Fruit fly (Drosophila melanogaster) whole organism, adult: Measurements from ENCODE around the gene Wbp2.

Source experiments
- CG11617 ChIP-seq: fragments of 200-800 bp; sonication (Bioruptor generic); optimal IDR thresholded peaks from 2 replicates; lab custom pipeline; 2017; ENCODE audit warnings: mild to moderate bottlenecking, missing biosample characterization, missing genetic modification reagents, missing genetic modification characterization
- CG14711 ChIP-seq: fragments of 200-800 bp; sonication (Bioruptor generic); optimal IDR thresholded peaks from 2 replicates; lab custom pipeline; 2018; ENCODE audit warnings: missing biosample characterization, mild to moderate bottlenecking, missing genetic modification characterization, moderate library complexity
- CG1620 ChIP-seq: fragments of 200-800 bp; sonication (Bioruptor generic); optimal IDR thresholded peaks from 2 replicates; lab custom pipeline; 2016; ENCODE audit warnings: missing biosample characterization, missing genetic modification characterization
- CG7045 ChIP-seq: fragments of 200-800 bp; sonication (Bioruptor generic); optimal IDR thresholded peaks from 2 replicates; lab custom pipeline; 2017; ENCODE audit warnings: missing biosample characterization, mild to moderate bottlenecking, missing genetic modification characterization
- CG7101 ChIP-seq: fragments of 200-800 bp; sonication (Bioruptor generic); optimal IDR thresholded peaks from 2 replicates; lab custom pipeline; 2018; ENCODE audit warnings: missing biosample characterization, mild to moderate bottlenecking, missing genetic modification characterization, moderate library complexity
- Crg-1 ChIP-seq: fragments of 200-800 bp; sonication (Bioruptor generic); optimal IDR thresholded peaks from 2 replicates; lab custom pipeline; 2016; ENCODE audit warnings: missing biosample characterization, missing genetic modification characterization
- Mnt ChIP-seq: fragments of 200-800 bp; sonication (Bioruptor generic); optimal IDR thresholded peaks from 2 replicates; lab custom pipeline; 2016; ENCODE audit warnings: missing biosample characterization, mild to moderate bottlenecking, missing genetic modification characterization
- bab1 ChIP-seq: fragments of 200-800 bp; sonication (Bioruptor generic); optimal IDR thresholded peaks from 3 replicates; lab custom pipeline; 2019; ENCODE audit warnings: missing biosample characterization, mild to moderate bottlenecking, missing genetic modification characterization, moderate library complexity
- kay ChIP-seq: fragments of 200-800 bp; sonication (Bioruptor generic); peaks from one replicate; lab custom pipeline; 2016; ENCODE audit warnings: missing biosample characterization, missing genetic modification characterization, borderline replicate concordance
- ovo ChIP-seq: fragments of 200-800 bp; sonication (Bioruptor generic); optimal IDR thresholded peaks from 2 replicates; lab custom pipeline; 2016; ENCODE audit warnings: missing biosample characterization, missing genetic modification characterization

DNA sequence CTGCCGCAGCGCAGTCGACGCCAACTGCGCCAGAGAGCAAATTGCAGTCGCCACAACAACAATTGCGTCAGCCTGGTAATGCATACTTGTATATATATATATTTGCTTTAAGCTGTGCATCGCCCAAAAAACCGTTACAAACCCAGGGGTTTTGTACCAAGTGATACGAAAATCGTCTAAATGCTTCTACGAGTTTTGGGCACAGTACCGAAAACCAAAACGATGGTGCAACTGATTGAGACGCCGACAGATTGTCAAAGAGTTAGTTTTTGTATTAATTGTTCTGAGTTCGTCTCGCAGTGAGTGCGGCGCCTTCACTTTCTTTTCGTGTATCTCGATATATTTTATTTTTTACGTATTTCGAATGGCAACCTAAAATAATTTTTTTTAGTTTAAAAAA lies 35.2 kb upstream of the Wbp2 start:
- no peak for TF ChIP-seq ovo
- no peak for TF ChIP-seq CG1620
- TF ChIP-seq Mnt (GFP tag; lab: Kevin White, UChicago): no peak
- no peak for TF ChIP-seq kay (GFP tag; lab: Kevin White, UChicago)
- no peak for TF ChIP-seq CG7045 (GFP tag; lab: Kevin White, UChicago)
- peak; percentile 44 for TF ChIP-seq bab1
- TF ChIP-seq Crg-1: no peak
- no peak for TF ChIP-seq CG7101 (tag; lab: Kevin White, UChicago)
- no peak for TF ChIP-seq CG11617 (GFP tag; lab: Kevin White, UChicago)
- no peak for TF ChIP-seq CG14711
